Fruit fly (Drosophila melanogaster) whole organism, embryonic: Measurements from ENCODE around the gene Tg.
A peak's percentile ranks its signal among the peaks of the same experiment; 100 is the strongest.

Experiments
- ATbp ChIP-seq: fragments of 200-800 bp; sonication (Bioruptor generic); optimal IDR thresholded peaks from 2 replicates; lab custom pipeline; 2017; ENCODE audit warnings: missing biosample characterization, mild to moderate bottlenecking, missing genetic modification characterization, missing genetic modification reagents
- CG10565 ChIP-seq: fragments of 200-800 bp; sonication (Bioruptor generic); optimal IDR thresholded peaks from 3 replicates; lab custom pipeline; 2016; ENCODE audit warnings: missing biosample characterization, mild to moderate bottlenecking, missing genetic modification characterization
- CG11504 ChIP-seq: fragments of 200-800 bp; sonication (Bioruptor generic); optimal IDR thresholded peaks from 3 replicates; lab custom pipeline; 2019; ENCODE audit warnings: missing biosample characterization, mild to moderate bottlenecking, missing genetic modification characterization, moderate library complexity
- CG12769 ChIP-seq: fragments of 200-800 bp; sonication (Bioruptor generic); optimal IDR thresholded peaks from 2 replicates; lab custom pipeline; 2019; ENCODE audit warnings: missing biosample characterization, mild to moderate bottlenecking, missing genetic modification characterization, moderate library complexity
- CG13775 ChIP-seq: fragments of 200-800 bp; sonication (Bioruptor generic); optimal IDR thresholded peaks from 3 replicates; lab custom pipeline; 2017; ENCODE audit warnings: missing biosample characterization, mild to moderate bottlenecking, missing genetic modification characterization
- CG14667 ChIP-seq: fragments of 200-800 bp; sonication (Bioruptor generic); IDR thresholded peaks from 2 replicates; pipeline ENCODE4 v1.3.6; 2022; ENCODE audit warnings: missing biosample characterization, missing genetic modification characterization
- CG17359 ChIP-seq: fragments of 200-800 bp; sonication (Bioruptor generic); optimal IDR thresholded peaks from 3 replicates; lab custom pipeline; 2018; ENCODE audit warnings: missing biosample characterization, mild to moderate bottlenecking, missing genetic modification characterization, moderate library complexity
- CG17829 ChIP-seq: fragments of 200-800 bp; optimal IDR thresholded peaks from 2 replicates; lab custom pipeline; 2019; ENCODE audit warnings: missing biosample characterization, mild to moderate bottlenecking, missing genetic modification characterization, moderate library complexity
- CG30431 ChIP-seq: fragments of 200-800 bp; sonication (Bioruptor generic); optimal IDR thresholded peaks from 2 replicates; lab custom pipeline; 2017; ENCODE audit warnings: missing biosample characterization, missing genetic modification characterization
- CG34376 ChIP-seq: fragments of 200-800 bp; sonication (Bioruptor generic); optimal IDR thresholded peaks from 2 replicates; lab custom pipeline; 2018; ENCODE audit warnings: missing biosample characterization, mild to moderate bottlenecking, missing genetic modification characterization
- CG3847 ChIP-seq: fragments of 200-800 bp; sonication (Bioruptor generic); IDR thresholded peaks from 2 replicates; pipeline ENCODE4 v1.3.6; 2022; ENCODE audit warnings: missing biosample characterization, missing genetic modification characterization
- CG4404 ChIP-seq: fragments of 200-800 bp; sonication (Bioruptor generic); IDR thresholded peaks from 2 replicates; pipeline ENCODE4 v1.3.6; 2022; ENCODE audit warnings: missing biosample characterization, missing genetic modification characterization
- CG4820 ChIP-seq: fragments of 200-800 bp; sonication (Bioruptor generic); optimal IDR thresholded peaks from 3 replicates; lab custom pipeline; 2016; ENCODE audit warnings: missing biosample characterization, missing genetic modification characterization
- CG5180 ChIP-seq: fragments of 200-800 bp; sonication (Bioruptor generic); optimal IDR thresholded peaks from 3 replicates; lab custom pipeline; 2017; ENCODE audit warnings: missing biosample characterization, missing genetic modification characterization, mild to moderate bottlenecking, moderate library complexity, missing genetic modification reagents
- CG7556 ChIP-seq: fragments of 200-800 bp; sonication (Bioruptor generic); optimal IDR thresholded peaks from 2 replicates; lab custom pipeline; 2017; ENCODE audit warnings: missing biosample characterization, mild to moderate bottlenecking, missing genetic modification characterization
- CG7928 ChIP-seq: fragments of 200-800 bp; sonication (Bioruptor generic); optimal IDR thresholded peaks from 2 replicates; lab custom pipeline; 2017; ENCODE audit warnings: missing biosample characterization, mild to moderate bottlenecking, missing genetic modification characterization
- CHES-1-like ChIP-seq: fragments of 200-800 bp; sonication (Bioruptor generic); optimal IDR thresholded peaks from 2 replicates; lab custom pipeline; 2016; ENCODE audit warnings: missing biosample characterization, missing genetic modification characterization
- Camta ChIP-seq: fragments of 200-800 bp; sonication (Bioruptor generic); optimal IDR thresholded peaks from 2 replicates; lab custom pipeline; 2016; ENCODE audit warnings: missing biosample characterization, missing genetic modification characterization
- Chrac-16 ChIP-seq: fragments of 200-800 bp; sonication (Bioruptor generic); optimal IDR thresholded peaks from 3 replicates; lab custom pipeline; 2016; ENCODE audit warnings: missing biosample characterization, missing genetic modification characterization
- CkIIα-i1 ChIP-seq: fragments of 200-800 bp; sonication (Bioruptor generic); IDR thresholded peaks from 2 replicates; pipeline ENCODE4 v1.3.6; 2022; ENCODE audit warnings: missing biosample characterization, missing genetic modification characterization
- Deaf1 ChIP-seq: fragments of 200-800 bp; optimal IDR thresholded peaks from 3 replicates; lab custom pipeline; 2019; ENCODE audit warnings: missing biosample characterization, mild to moderate bottlenecking, missing genetic modification characterization, moderate library complexity
- Eip74EF ChIP-seq, 2 experiments: fragments of 200-800 bp in 1 of 2; fragments of >200 bp in 1 of 2; sonication (Bioruptor generic) in 1 of 2; optimal IDR thresholded peaks; 2 replicates each; lab custom pipeline; 2017 to 2019; ENCODE audit warnings: missing biosample characterization in 2 of 2, missing genetic modification characterization in 2 of 2, mild to moderate bottlenecking in 1 of 2, moderate library complexity in 1 of 2
- Fer3 ChIP-seq: fragments of 200-800 bp; sonication (Bioruptor generic); optimal IDR thresholded peaks from 2 replicates; lab custom pipeline; 2018; ENCODE audit warnings: missing biosample characterization, mild to moderate bottlenecking, missing genetic modification characterization, moderate library complexity
- Hr78 ChIP-seq, 2 experiments: fragments of 200-800 bp in 1 of 2; fragments of >200 bp in 1 of 2; sonication (Bioruptor generic) in 1 of 2; optimal IDR thresholded peaks; 2 replicates each; lab custom pipeline; 2017 to 2019; ENCODE audit warnings: missing biosample characterization in 2 of 2, missing genetic modification characterization in 2 of 2, mild to moderate bottlenecking in 1 of 2, moderate library complexity in 1 of 2
- Kr ChIP-seq: fragments of 200-800 bp; sonication (Bioruptor generic); optimal IDR thresholded peaks from 2 replicates; lab custom pipeline; 2017; ENCODE audit warnings: missing biosample characterization, mild to moderate bottlenecking, missing genetic modification characterization
- Mad ChIP-seq: fragments of 200-800 bp; sonication (Bioruptor generic); optimal IDR thresholded peaks from 2 replicates; lab custom pipeline; 2016; ENCODE audit warnings: missing biosample characterization, missing genetic modification characterization
- Optix ChIP-seq: fragments of 200-800 bp; sonication (Bioruptor generic); IDR thresholded peaks from 3 replicates; pipeline ENCODE4 v1.3.6; 2022; ENCODE audit warnings: missing biosample characterization, missing genetic modification characterization
- Pdp1 ChIP-seq, 2 experiments: fragments of 200-800 bp; sonication (Bioruptor generic); optimal IDR thresholded peaks; 3 replicates each; lab custom pipeline; 2016; ENCODE audit warnings: missing biosample characterization in 2 of 2, missing genetic modification characterization in 2 of 2, mild to moderate bottlenecking in 1 of 2, moderate library complexity in 1 of 2
- Sry-δ ChIP-seq: fragments of 200-800 bp; sonication (Bioruptor generic); optimal IDR thresholded peaks from 2 replicates; lab custom pipeline; 2016; ENCODE audit warnings: missing biosample characterization, missing genetic modification characterization
- Tbp ChIP-seq: fragments of >200 bp; optimal IDR thresholded peaks from 2 replicates; lab custom pipeline; 2018; ENCODE audit warnings: missing biosample characterization, missing genetic modification characterization
- ab ChIP-seq: fragments of 200-800 bp; sonication (Bioruptor generic); optimal IDR thresholded peaks from 2 replicates; lab custom pipeline; 2016; ENCODE audit warnings: missing biosample characterization, missing genetic modification characterization
- ara ChIP-seq: fragments of 200-800 bp; sonication (Bioruptor generic); IDR thresholded peaks from 2 replicates; pipeline ENCODE4 v1.3.6; 2022; ENCODE audit warnings: missing biosample characterization, missing genetic modification characterization
- bowl ChIP-seq: fragments of 200-800 bp; sonication (Bioruptor generic); IDR thresholded peaks from 2 replicates; pipeline ENCODE4 v1.3.6; 2022; ENCODE audit warnings: missing biosample characterization, missing genetic modification characterization
- caup ChIP-seq: fragments of 200-800 bp; sonication (Bioruptor generic); optimal IDR thresholded peaks from 3 replicates; lab custom pipeline; 2017; ENCODE audit warnings: missing biosample characterization, mild to moderate bottlenecking, missing genetic modification characterization, moderate library complexity; ENCODE audit not compliant: severe bottlenecking
- cg ChIP-seq: fragments of 200-800 bp; sonication (Bioruptor generic); optimal IDR thresholded peaks from 3 replicates; lab custom pipeline; 2019; ENCODE audit warnings: missing biosample characterization, mild to moderate bottlenecking, missing genetic modification characterization, moderate library complexity
- dmrt99B ChIP-seq: fragments of 200-800 bp; sonication (Bioruptor generic); optimal IDR thresholded peaks from 2 replicates; lab custom pipeline; 2018; ENCODE audit warnings: missing biosample characterization, mild to moderate bottlenecking, missing genetic modification characterization, moderate library complexity
- dysf ChIP-seq: fragments of 200-800 bp; sonication (Bioruptor generic); IDR thresholded peaks from 3 replicates; pipeline ENCODE4 v1.3.6; 2022; ENCODE audit warnings: missing biosample characterization, missing genetic modification characterization
- fru ChIP-seq: fragments of >200 bp; optimal IDR thresholded peaks from 2 replicates; lab custom pipeline; 2017
- gem ChIP-seq: fragments of 200-800 bp; sonication (Bioruptor generic); optimal IDR thresholded peaks from 2 replicates; lab custom pipeline; 2019; ENCODE audit warnings: missing biosample characterization, mild to moderate bottlenecking, missing genetic modification characterization, moderate library complexity
- nerfin-1 ChIP-seq: fragments of 200-800 bp; sonication (Bioruptor generic); optimal IDR thresholded peaks from 3 replicates; lab custom pipeline; 2019; ENCODE audit warnings: missing biosample characterization, mild to moderate bottlenecking, missing genetic modification characterization, moderate library complexity
- oc ChIP-seq: fragments of 200-800 bp; sonication (Bioruptor generic); optimal IDR thresholded peaks from 2 replicates; lab custom pipeline; 2018; ENCODE audit warnings: missing biosample characterization, mild to moderate bottlenecking, missing genetic modification characterization, moderate library complexity
- pan ChIP-seq, 4 experiments: fragments of >200 bp in 3 of 4; fragments of 200-800 bp in 1 of 4; sonication (Bioruptor generic) in 1 of 4; optimal IDR thresholded peaks in 3 of 4; IDR thresholded peaks in 1 of 4; 2 replicates each; pipeline versions ENCODE4 v1.3.6 to Lab custom; 2017 to 2022; ENCODE audit warnings: missing biosample characterization in 2 of 4, missing genetic modification characterization in 2 of 4, mixed read lengths in 1 of 4
- prd ChIP-seq, 3 experiments: fragments of >200 bp in 2 of 3; fragments of 200-800 bp in 1 of 3; sonication (Bioruptor generic) in 1 of 3; optimal IDR thresholded peaks in 2 of 3; IDR thresholded peaks in 1 of 3; 2 replicates in 2 of 3; 3 replicates in 1 of 3; pipeline versions ENCODE4 v1.3.6 to Lab custom; 2017 to 2022; ENCODE audit warnings: missing biosample characterization in 1 of 3, missing genetic modification characterization in 1 of 3
- slbo ChIP-seq: fragments of 200-800 bp; sonication (Bioruptor generic); IDR thresholded peaks from 2 replicates; pipeline ENCODE4 v1.3.6; 2022; ENCODE audit warnings: missing biosample characterization, missing genetic modification characterization
- so ChIP-seq: fragments of 200-800 bp; sonication (Bioruptor generic); IDR thresholded peaks from 3 replicates; pipeline ENCODE4 v1.3.6; 2022; ENCODE audit warnings: missing biosample characterization, missing genetic modification characterization
- tgo ChIP-seq: fragments of 200-800 bp; sonication (Bioruptor generic); IDR thresholded peaks from 3 replicates; pipeline ENCODE4 v1.3.6; 2022; ENCODE audit warnings: missing biosample characterization, missing genetic modification characterization
- tna ChIP-seq: fragments of 200-800 bp; sonication (Bioruptor generic); IDR thresholded peaks from 2 replicates; pipeline ENCODE4 v1.3.6; 2022; ENCODE audit warnings: missing biosample characterization, missing genetic modification characterization; ENCODE audit not compliant: partially characterized antibody
- unpg ChIP-seq: fragments of 200-800 bp; sonication (Bioruptor generic); optimal IDR thresholded peaks from 3 replicates; lab custom pipeline; 2018; ENCODE audit warnings: missing biosample characterization, mild to moderate bottlenecking, missing genetic modification characterization, moderate library complexity
- z ChIP-seq: fragments of 200-800 bp; sonication (Bioruptor generic); IDR thresholded peaks from 3 replicates; pipeline ENCODE4 v1.3.6; 2022; ENCODE audit warnings: missing biosample characterization, missing genetic modification characterization
- zf30C ChIP-seq: fragments of 200-800 bp; sonication (Bioruptor generic); optimal IDR thresholded peaks from 3 replicates; lab custom pipeline; 2018; ENCODE audit warnings: missing biosample characterization, mild to moderate bottlenecking, missing genetic modification characterization

The Tg gene

dm6 chr2L:7962881-7963280 is 48.3 kb upstream of the Tg start (continued):
- TF ChIP-seq zf30C (GFP tag; lab: Kevin White, UChicago) (no peak), Sry-δ (no peak), CG4820 (GFP tag; lab: Kevin White, UChicago) (no peak), ATbp (GFP tag; lab: Kevin White, UChicago) (no peak), gem (peak; percentile 16), CHES-1-like (GFP tag; lab: Kevin White, UChicago) (no peak), CG30431 (GFP tag; lab: Kevin White, UChicago) (no peak), CG12769 (tag; lab: Kevin White, UChicago) (no peak), Fer3 (peak; percentile 22), CG13775 (GFP tag; lab: Kevin White, UChicago) (no peak), pan (optimal IDR thresholded peaks at IDR 0.05; lab: Kevin White, UChicago) (no peak), pan (GFP tag; optimal IDR thresholded peaks at IDR 0.05 in 1 of 2, IDR thresholded peaks at IDR 0.05 in 1 of 2) (no peak), prd (optimal IDR thresholded peaks at IDR 0.05; lab: Kevin White, UChicago) (no peak), prd (GFP tag; IDR thresholded peaks at IDR 0.05; lab: Robert Waterston, UW) (no peak), Pdp1 (GFP tag; optimal IDR thresholded peaks at IDR 0.05; lab: Kevin White, UChicago) (no peak), CG3847 (GFP tag; lab: Robert Waterston, UW) (peak; percentile 33; the same call in 1 of the 2 replicates), CG34376 (GFP tag; lab: Kevin White, UChicago) (no peak), CG14667 (GFP tag; lab: Robert Waterston, UW) (no peak), z (no peak), CG17829 (tag; lab: Kevin White, UChicago) (no peak), fru (lab: Kevin White, UChicago) (no peak), Chrac-16 (GFP tag; lab: Kevin White, UChicago) (no peak), tgo (GFP tag; lab: Robert Waterston, UW) (peak; percentile 22; the same call in 2 of the 3 replicates), nerfin-1 (tag; lab: Kevin White, UChicago) (no peak), so (GFP tag; lab: Robert Waterston, UW) (no peak), CkIIα-i1 (GFP tag; lab: Robert Waterston, UW) (no peak), oc (tag; lab: Kevin White, UChicago) (no peak), Optix (GFP tag; lab: Robert Waterston, UW) (no peak), dmrt99B (tag; lab: Kevin White, UChicago) (peak; percentile 25), ara (GFP tag; lab: Robert Waterston, UW) (no peak), CG4404 (GFP tag; lab: Robert Waterston, UW) (no peak), Eip74EF (GFP tag; optimal IDR thresholded peaks at IDR 0.05; lab: Kevin White, UChicago) (no peak), ab (GFP tag; lab: Kevin White, UChicago) (no peak), CG7556 (peak; percentile 9), CG11504 (tag; lab: Kevin White, UChicago) (peak; percentile 25), CG17359 (tag; lab: Kevin White, UChicago) (no peak), Deaf1 (no peak), bowl (GFP tag; lab: Robert Waterston, UW) (no peak), dysf (GFP tag; lab: Robert Waterston, UW) (peak; percentile 40; the same call in 1 of the 3 replicates), CG10565 (GFP tag; lab: Kevin White, UChicago) (no peak), slbo (GFP tag; lab: Robert Waterston, UW) (peak; percentile 52), Hr78 (GFP tag; optimal IDR thresholded peaks at IDR 0.05; lab: Kevin White, UChicago) (no peak), caup (GFP tag; lab: Kevin White, UChicago) (no peak), Tbp (no peak), Kr (GFP tag; lab: Kevin White, UChicago) (no peak), CG5180 (GFP tag; lab: Kevin White, UChicago) (no peak), Mad (GFP tag; lab: Kevin White, UChicago) (no peak), CG7928 (GFP tag; lab: Kevin White, UChicago) (no peak), cg (GFP tag; lab: Kevin White, UChicago) (no peak), Camta (no peak), tna (no peak), unpg (GFP tag; lab: Kevin White, UChicago) (peak; percentile 3)
